Fruit fly (Drosophila melanogaster): ENCODE measurements around the gene Ugt304A1.
A peak's percentile ranks its signal among the peaks of the same experiment; 100 is the strongest.

Gene Ugt304A1

dm6 chr3R:11211291-11212061 is 36.3 kb upstream of the Ugt304A1 start (continued):
- TF ChIP-seq CG12391 (tag; optimal IDR thresholded peaks at IDR 0.05) (peak; percentile 81), HLH4C (GFP tag; IDR thresholded peaks at IDR 0.05; ENCODE audit: partially characterized antibody) (0 out of 3 replicates have a peak, but pooled peaks have one; percentile 24), CG12744 (GFP tag; optimal IDR thresholded peaks at IDR 0.05) (peak; percentile 64), CG12659 (GFP tag; optimal IDR thresholded peaks at IDR 0.05) (peak; percentile 76), row (GFP tag; IDR thresholded peaks at IDR 0.05) (peak; percentile 96), lbe (GFP tag; optimal IDR thresholded peaks at IDR 0.05) (peak; percentile 45), D (optimal IDR thresholded peaks at IDR 0.05) (no peak), D (GFP tag; optimal IDR thresholded peaks at IDR 0.05) (peak; percentile 25), CG4424 (GFP tag; optimal IDR thresholded peaks at IDR 0.05) (peak; percentile 71), Fer1 (GFP tag; optimal IDR thresholded peaks at IDR 0.05) (peak; percentile 63), CG3838 (GFP tag; optimal IDR thresholded peaks at IDR 0.05) (peak; percentile 36), CG9609 (GFP tag; optimal IDR thresholded peaks at IDR 0.05) (peak; percentile 62), croc (GFP tag; conservative IDR thresholded peaks at IDR 0.05) (peak; percentile 17; the same call in 1 of the 3 replicates), CG6791 (GFP tag; IDR thresholded peaks at IDR 0.05; ENCODE audit: partially characterized antibody) (0 out of 3 replicates have a peak, but pooled peaks have one; percentile 41), CG4404 (GFP tag; IDR thresholded peaks at IDR 0.05) (peak; percentile 37; the same call in 1 of the 2 replicates), grn (GFP tag; optimal IDR thresholded peaks at IDR 0.05) (no peak), jumu (GFP tag; optimal IDR thresholded peaks at IDR 0.05) (peak; percentile 61), Xrp1 (GFP tag; IDR thresholded peaks at IDR 0.05) (peak; percentile 77), CG4328 (GFP tag; optimal IDR thresholded peaks at IDR 0.05) (no peak), B-H2 (GFP tag; optimal IDR thresholded peaks at IDR 0.05) (peak; percentile 56), Ada2b (GFP tag; IDR thresholded peaks at IDR 0.05) (peak; percentile 73), CG8359 (GFP tag; optimal IDR thresholded peaks at IDR 0.05; ENCODE audit: borderline replicate concordance) (no peak), CG15601 (tag; optimal IDR thresholded peaks at IDR 0.05) (no peak), Hmr (GFP tag; optimal IDR thresholded peaks at IDR 0.05) (peak; percentile 76), CG1647 (GFP tag; optimal IDR thresholded peaks at IDR 0.05) (peak; percentile 80), CG4617 (GFP tag; optimal IDR thresholded peaks at IDR 0.05; ENCODE audit: borderline replicate concordance) (peak; percentile 65), HLH54F (GFP tag; optimal IDR thresholded peaks at IDR 0.05) (peak; percentile 74), bbx (GFP tag; IDR thresholded peaks at IDR 0.05; ENCODE audit: partially characterized antibody) (0 out of 2 replicates have a peak, but pooled peaks have one; percentile 31), Chrac-16 (GFP tag; optimal IDR thresholded peaks at IDR 0.05) (peak; percentile 77), bigmax (GFP tag; optimal IDR thresholded peaks at IDR 0.05) (peak; percentile 99), Hmx (GFP tag; optimal IDR thresholded peaks at IDR 0.05) (no peak), dm (GFP tag; optimal IDR thresholded peaks at IDR 0.05) (peak; percentile 97), zen2 (GFP tag; IDR thresholded peaks at IDR 0.05; ENCODE audit: partially characterized antibody) (no peak), Antp (GFP tag; optimal IDR thresholded peaks at IDR 0.05) (peak; percentile 65), tna (GFP tag; IDR thresholded peaks at IDR 0.05; ENCODE audit: partially characterized antibody) (no peak), crp (GFP tag; optimal IDR thresholded peaks at IDR 0.05) (no peak), Hand (GFP tag; optimal IDR thresholded peaks at IDR 0.05) (no peak), pfk (GFP tag; optimal IDR thresholded peaks at IDR 0.05) (no peak), da (GFP tag; optimal IDR thresholded peaks at IDR 0.05) (peak; percentile 18), CG34422 (GFP tag; IDR thresholded peaks at IDR 0.05) (peak; percentile 77), Ptx1 (GFP tag; IDR thresholded peaks at IDR 0.05) (peak; percentile 81), CG18599 (GFP tag; optimal IDR thresholded peaks at IDR 0.05) (peak; percentile 73), z (GFP tag; IDR thresholded peaks at IDR 0.05) (no peak), CG9797 (GFP tag; optimal IDR thresholded peaks at IDR 0.05) (peak; percentile 10), CG6765 (GFP tag; optimal IDR thresholded peaks at IDR 0.05) (peak; percentile 52), CG31224 (GFP tag; IDR thresholded peaks at IDR 0.05) (peak; percentile 67), disco-r (GFP tag; optimal IDR thresholded peaks at IDR 0.05) (peak; percentile 41), ab (GFP tag; optimal IDR thresholded peaks at IDR 0.05) (no peak)
